Fruit fly (Drosophila melanogaster) whole organism, embryonic: ENCODE measurements around the gene Irk1.

Experiments used
- Atf6 ChIP-seq: fragments of 200-800 bp; sonication (Bioruptor generic); IDR thresholded peaks from 2 replicates; pipeline ENCODE4 v1.3.6; 2022; ENCODE audit warnings: missing biosample characterization, missing genetic modification characterization
- Awh ChIP-seq: fragments of 200-800 bp; sonication (Bioruptor generic); IDR thresholded peaks from 2 replicates; pipeline ENCODE4, ENCODE4 v1.3.6; 2022; ENCODE audit warnings: missing biosample characterization, missing genetic modification characterization
- BtbVII ChIP-seq: fragments of 200-800 bp; sonication (Bioruptor generic); optimal IDR thresholded peaks from 3 replicates; lab custom pipeline; 2017; ENCODE audit warnings: missing biosample characterization, mild to moderate bottlenecking, missing genetic modification characterization
- CG10431 ChIP-seq: fragments of 200-800 bp; sonication (Bioruptor generic); optimal IDR thresholded peaks from 3 replicates; lab custom pipeline; 2018; ENCODE audit warnings: missing biosample characterization, mild to moderate bottlenecking, missing genetic modification characterization
- CG11093 ChIP-seq: fragments of 200-800 bp; sonication (Bioruptor generic); IDR thresholded peaks from 3 replicates; pipeline ENCODE4 v1.3.6; 2022; ENCODE audit warnings: missing biosample characterization, missing genetic modification characterization
- CG11247 ChIP-seq: fragments of 200-800 bp; sonication (Bioruptor generic); IDR thresholded peaks from 2 replicates; pipeline ENCODE4 v1.3.6; 2022; ENCODE audit warnings: missing biosample characterization, missing genetic modification characterization
- CG11695 ChIP-seq: fragments of 200-800 bp; sonication (Bioruptor generic); IDR thresholded peaks from 3 replicates; pipeline ENCODE4 v1.3.6; 2022; ENCODE audit warnings: missing biosample characterization, missing genetic modification characterization
- CG13123 ChIP-seq: fragments of 200-800 bp; sonication (Bioruptor generic); optimal IDR thresholded peaks from 2 replicates; lab custom pipeline; 2016; ENCODE audit warnings: missing biosample characterization, missing genetic modification characterization
- CG15011 ChIP-seq: fragments of 200-800 bp; sonication (Bioruptor generic); optimal IDR thresholded peaks from 3 replicates; lab custom pipeline; 2018; ENCODE audit warnings: missing biosample characterization, mild to moderate bottlenecking, missing genetic modification characterization
- CG15601 ChIP-seq: fragments of 200-800 bp; sonication (Bioruptor generic); optimal IDR thresholded peaks from 3 replicates; lab custom pipeline; 2019; ENCODE audit warnings: missing biosample characterization, mild to moderate bottlenecking, missing genetic modification characterization, moderate library complexity
- CG17912 ChIP-seq: fragments of 200-800 bp; sonication (Bioruptor generic); optimal IDR thresholded peaks from 2 replicates; lab custom pipeline; 2018; ENCODE audit warnings: missing biosample characterization, mild to moderate bottlenecking, missing genetic modification characterization
- CG30431 ChIP-seq: fragments of 200-800 bp; sonication (Bioruptor generic); optimal IDR thresholded peaks from 2 replicates; lab custom pipeline; 2017; ENCODE audit warnings: missing biosample characterization, missing genetic modification characterization
- CG31388 ChIP-seq: fragments of 200-800 bp; sonication (Bioruptor generic); optimal IDR thresholded peaks from 2 replicates; lab custom pipeline; 2016; ENCODE audit warnings: missing biosample characterization, missing genetic modification characterization
- CG32532 ChIP-seq: fragments of 200-800 bp; sonication (Bioruptor generic); IDR thresholded peaks from 2 replicates; pipeline ENCODE4 v1.3.6; 2022; ENCODE audit warnings: missing biosample characterization, missing genetic modification characterization
- CG4282 ChIP-seq: fragments of 200-800 bp; sonication (Bioruptor generic); optimal IDR thresholded peaks from 2 replicates; lab custom pipeline; 2016; ENCODE audit warnings: missing biosample characterization, missing genetic modification characterization
- CG4328 ChIP-seq: fragments of 200-800 bp; sonication (Bioruptor generic); optimal IDR thresholded peaks from 3 replicates; lab custom pipeline; 2017; ENCODE audit warnings: missing biosample characterization, missing genetic modification reagents, missing genetic modification characterization
- CG5953 ChIP-seq: fragments of 200-800 bp; sonication (Bioruptor generic); IDR thresholded peaks from 2 replicates; pipeline ENCODE4 v1.3.6; 2022; ENCODE audit warnings: missing biosample characterization, missing genetic modification characterization
- CG7372 ChIP-seq: fragments of 200-800 bp; sonication (Bioruptor generic); IDR thresholded peaks from 2 replicates; pipeline ENCODE4 v1.3.6; 2022; ENCODE audit warnings: missing biosample characterization, missing genetic modification characterization
- CG7963 ChIP-seq: fragments of 200-800 bp; sonication (Bioruptor generic); IDR thresholded peaks from 3 replicates; pipeline ENCODE4 v1.3.6; 2022; ENCODE audit warnings: missing biosample characterization, missing genetic modification characterization; ENCODE audit not compliant: partially characterized antibody
- CG7987 ChIP-seq: fragments of 200-800 bp; sonication (Bioruptor generic); optimal IDR thresholded peaks from 2 replicates; lab custom pipeline; 2018; ENCODE audit warnings: missing biosample characterization, mild to moderate bottlenecking, missing genetic modification characterization, moderate library complexity
- CG8765 ChIP-seq: fragments of 200-800 bp; sonication (Bioruptor generic); IDR thresholded peaks from 2 replicates; pipeline ENCODE4 v1.3.6; 2022; ENCODE audit warnings: missing biosample characterization, missing genetic modification characterization
- CG9215 ChIP-seq: fragments of 200-800 bp; sonication (Bioruptor generic); IDR thresholded peaks from 2 replicates; pipeline ENCODE4 v1.3.6; 2022; ENCODE audit warnings: missing biosample characterization, missing genetic modification characterization
- E2f2 ChIP-seq: fragments of 200-800 bp; sonication (Bioruptor generic); IDR thresholded peaks from 2 replicates; pipeline ENCODE4 v1.3.6; 2022; ENCODE audit warnings: missing biosample characterization, missing genetic modification characterization
- H15 ChIP-seq: fragments of 200-800 bp; sonication (Bioruptor generic); IDR thresholded peaks from 3 replicates; pipeline ENCODE4 v1.3.6; 2022; ENCODE audit warnings: missing biosample characterization, missing genetic modification characterization
- Myb ChIP-seq: fragments of 200-800 bp; sonication (Bioruptor generic); optimal IDR thresholded peaks from 2 replicates; lab custom pipeline; 2016; ENCODE audit warnings: missing biosample characterization, missing genetic modification characterization
- NFAT ChIP-seq: fragments of 200-800 bp; sonication (Bioruptor generic); IDR thresholded peaks from 2 replicates; pipeline ENCODE4 v1.3.6; 2022; ENCODE audit warnings: missing biosample characterization, missing genetic modification characterization
- Oaz ChIP-seq: fragments of 200-800 bp; sonication (Bioruptor generic); IDR thresholded peaks from 2 replicates; pipeline ENCODE4 v1.3.6; 2022; ENCODE audit warnings: missing biosample characterization, missing genetic modification characterization
- Tbp ChIP-seq: fragments of >200 bp; optimal IDR thresholded peaks from 2 replicates; lab custom pipeline; 2018; ENCODE audit warnings: missing biosample characterization, missing genetic modification characterization
- ap ChIP-seq: fragments of 200-800 bp; sonication (Bioruptor generic); IDR thresholded peaks from 2 replicates; pipeline ENCODE4 v1.3.6; 2022; ENCODE audit warnings: missing biosample characterization, missing genetic modification characterization
- bab2 ChIP-seq: fragments of 200-800 bp; sonication (Bioruptor generic); optimal IDR thresholded peaks from 2 replicates; lab custom pipeline; 2016; ENCODE audit warnings: missing biosample characterization, missing genetic modification characterization
- croc ChIP-seq: fragments of 200-800 bp; sonication (Bioruptor generic); conservative IDR thresholded peaks from 3 replicates; pipeline ENCODE4 v1.3.6; 2022; ENCODE audit warnings: missing biosample characterization, missing genetic modification characterization
- disco-r ChIP-seq: fragments of 200-800 bp; sonication (Bioruptor generic); optimal IDR thresholded peaks from 2 replicates; lab custom pipeline; 2016; ENCODE audit warnings: missing biosample characterization, missing genetic modification characterization
- dm ChIP-seq: fragments of 200-800 bp; sonication (Bioruptor generic); optimal IDR thresholded peaks from 3 replicates; lab custom pipeline; 2016; ENCODE audit warnings: missing biosample characterization, missing genetic modification characterization
- ewg ChIP-seq: fragments of 200-800 bp; sonication (Bioruptor generic); optimal IDR thresholded peaks from 3 replicates; lab custom pipeline; 2017; ENCODE audit warnings: mild to moderate bottlenecking, missing biosample characterization, missing genetic modification reagents, missing genetic modification characterization
- gcm2 ChIP-seq: fragments of 200-800 bp; sonication (Bioruptor generic); optimal IDR thresholded peaks from 2 replicates; lab custom pipeline; 2016; ENCODE audit warnings: missing biosample characterization, missing genetic modification characterization
- gsb ChIP-seq: fragments of 200-800 bp; sonication (Bioruptor generic); IDR thresholded peaks from 2 replicates; pipeline ENCODE4 v1.3.6; 2022; ENCODE audit warnings: missing biosample characterization, missing genetic modification characterization
- ham ChIP-seq: fragments of 200-800 bp; sonication (Bioruptor generic); IDR thresholded peaks from 2 replicates; pipeline ENCODE4 v1.3.6; 2022; ENCODE audit warnings: missing biosample characterization, missing genetic modification characterization
- ind ChIP-seq: fragments of 200-800 bp; sonication (Bioruptor generic); optimal IDR thresholded peaks from 3 replicates; lab custom pipeline; 2016; ENCODE audit warnings: missing biosample characterization, missing genetic modification characterization
- luna ChIP-seq: fragments of 200-800 bp; sonication (Bioruptor generic); optimal IDR thresholded peaks from 2 replicates; lab custom pipeline; 2016; ENCODE audit warnings: missing biosample characterization, missing genetic modification characterization
- mirr ChIP-seq: fragments of 200-800 bp; sonication (Bioruptor generic); optimal IDR thresholded peaks from 3 replicates; lab custom pipeline; 2018; ENCODE audit warnings: missing biosample characterization, mild to moderate bottlenecking, missing genetic modification characterization
- peb ChIP-seq: fragments of 200-800 bp; sonication (Bioruptor generic); IDR thresholded peaks from 2 replicates; pipeline ENCODE4 v1.3.6; 2022; ENCODE audit warnings: missing biosample characterization, missing genetic modification characterization
- phol ChIP-seq: fragments of 200-800 bp; sonication (Bioruptor generic); optimal IDR thresholded peaks from 3 replicates; lab custom pipeline; 2018; ENCODE audit warnings: missing biosample characterization, mild to moderate bottlenecking, missing genetic modification characterization, moderate library complexity
- pum ChIP-seq: fragments of 200-800 bp; sonication (Bioruptor generic); optimal IDR thresholded peaks from 2 replicates; lab custom pipeline; 2016; ENCODE audit warnings: missing biosample characterization, missing genetic modification characterization
- row ChIP-seq: fragments of 200-800 bp; sonication (Bioruptor generic); IDR thresholded peaks from 3 replicates; pipeline ENCODE4 v1.3.6; 2022; ENCODE audit warnings: missing biosample characterization, missing genetic modification characterization
- shn ChIP-seq: fragments of 200-800 bp; sonication (Bioruptor generic); optimal IDR thresholded peaks from 3 replicates; lab custom pipeline; 2016; ENCODE audit warnings: missing biosample characterization, missing genetic modification characterization
- sima ChIP-seq: fragments of 200-800 bp; sonication (Bioruptor generic); optimal IDR thresholded peaks from 2 replicates; lab custom pipeline; 2016; ENCODE audit warnings: missing biosample characterization, missing genetic modification characterization
- sisA ChIP-seq: fragments of 200-800 bp; sonication (Bioruptor generic); IDR thresholded peaks from 2 replicates; pipeline ENCODE4 v1.3.6; 2022; ENCODE audit warnings: missing biosample characterization, missing genetic modification characterization
- sqz ChIP-seq: fragments of 200-800 bp; sonication (Bioruptor generic); optimal IDR thresholded peaks from 3 replicates; lab custom pipeline; 2018; ENCODE audit warnings: missing biosample characterization, mild to moderate bottlenecking, missing genetic modification characterization
- twi ChIP-seq: fragments of 200-800 bp; optimal IDR thresholded peaks from 2 replicates; lab custom pipeline; 2019; ENCODE audit warnings: missing biosample characterization, mild to moderate bottlenecking, missing genetic modification characterization, moderate library complexity
- tx ChIP-seq: fragments of 200-800 bp; sonication (Bioruptor generic); optimal IDR thresholded peaks from 2 replicates; lab custom pipeline; 2016; ENCODE audit warnings: missing biosample characterization, missing genetic modification characterization
- vnd ChIP-seq: fragments of 200-800 bp; sonication (Bioruptor generic); IDR thresholded peaks from 3 replicates; pipeline ENCODE4 v1.3.6; 2022; ENCODE audit warnings: missing biosample characterization, missing genetic modification characterization; ENCODE audit not compliant: partially characterized antibody
- zen2 ChIP-seq: fragments of 200-800 bp; sonication (Bioruptor generic); IDR thresholded peaks from 3 replicates; pipeline ENCODE4 v1.3.6; 2022; ENCODE audit warnings: missing biosample characterization, missing genetic modification characterization; ENCODE audit not compliant: partially characterized antibody
- zfh2 ChIP-seq: fragments of 200-800 bp; sonication (Bioruptor generic); optimal IDR thresholded peaks from 2 replicates; lab custom pipeline; 2016; ENCODE audit warnings: missing biosample characterization, missing genetic modification characterization

The Irk1 gene

DNA sequence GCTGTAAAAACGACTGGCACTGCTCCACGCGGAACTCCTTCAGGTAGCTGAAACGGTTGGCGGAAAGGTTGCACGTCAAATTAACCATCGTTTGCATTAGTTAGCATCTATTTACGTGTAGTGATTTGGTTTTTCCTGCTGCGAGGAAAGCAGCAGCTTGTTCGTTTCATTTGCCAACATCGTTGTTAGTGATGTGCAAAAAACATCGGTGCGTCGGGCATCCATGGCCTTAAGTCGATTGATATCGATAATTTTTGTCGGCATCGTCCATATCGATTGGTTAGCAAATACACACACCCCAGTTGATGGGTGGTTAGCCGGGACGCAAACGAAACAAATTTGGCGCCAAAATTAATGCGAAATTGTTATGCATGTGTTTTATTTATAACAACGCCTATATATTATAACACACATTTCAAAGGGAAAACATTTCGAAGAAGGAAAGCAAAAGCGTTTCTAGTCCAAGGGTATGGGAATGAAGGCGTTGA is 10.4 kb upstream of the Irk1 start, which contains the start of gene unk (continued):
- TF ChIP-seq Myb (GFP tag; lab: Kevin White, UChicago) (peak; percentile 62), sisA (GFP tag; lab: Robert Waterston, UW) (no peak), twi (tag; lab: Kevin White, UChicago) (no peak), ind (GFP tag; lab: Kevin White, UChicago) (no peak), peb (no peak), CG11093 (GFP tag; lab: Robert Waterston, UW) (no peak), shn (GFP tag; lab: Kevin White, UChicago) (peak; percentile 36), dm (GFP tag; lab: Kevin White, UChicago) (peak; percentile 57), mirr (GFP tag; lab: Kevin White, UChicago) (no peak), CG15601 (tag; lab: Kevin White, UChicago) (peak; percentile 25), BtbVII (GFP tag; lab: Kevin White, UChicago) (no peak), sqz (GFP tag; lab: Kevin White, UChicago) (no peak), croc (GFP tag; lab: Robert Waterston, UW) (no peak), ewg (peak; percentile 2), CG30431 (GFP tag; lab: Kevin White, UChicago) (no peak), CG32532 (GFP tag; lab: Robert Waterston, UW) (peak; percentile 50; the same call in 1 of the 2 replicates), CG5953 (no peak), zen2 (GFP tag; lab: Robert Waterston, UW) (peak; percentile 97), Awh (GFP tag; lab: Robert Waterston, UW) (no peak), Oaz (GFP tag; lab: Robert Waterston, UW) (no peak), E2f2 (GFP tag; lab: Robert Waterston, UW) (peak; percentile 95), NFAT (peak; percentile 68), H15 (GFP tag; lab: Robert Waterston, UW) (no peak), gcm2 (GFP tag; lab: Kevin White, UChicago) (no peak), ham (GFP tag; lab: Robert Waterston, UW) (no peak), CG8765 (GFP tag; lab: Robert Waterston, UW) (no peak), CG15011 (GFP tag; lab: Kevin White, UChicago) (no peak), CG7372 (GFP tag; lab: Robert Waterston, UW) (no peak), Atf6 (GFP tag; lab: Robert Waterston, UW) (no peak), CG7963 (GFP tag; lab: Robert Waterston, UW) (peak; percentile 97), CG11695 (GFP tag; lab: Robert Waterston, UW) (no peak), CG10431 (no peak), CG7987 (GFP tag; lab: Kevin White, UChicago) (no peak), phol (tag; lab: Kevin White, UChicago) (peak; percentile 98), CG17912 (no peak), tx (GFP tag; lab: Kevin White, UChicago) (no peak), CG11247 (GFP tag; lab: Robert Waterston, UW) (no peak), Tbp (GFP tag; lab: Kevin White, UChicago) (no peak), CG31388 (no peak), vnd (GFP tag; lab: Robert Waterston, UW) (peak; percentile 96), CG4328 (GFP tag; lab: Kevin White, UChicago) (no peak), bab2 (GFP tag; lab: Kevin White, UChicago) (no peak), CG9215 (GFP tag; lab: Robert Waterston, UW) (no peak), ap (GFP tag; lab: Robert Waterston, UW) (no peak), pum (no peak), row (GFP tag; lab: Robert Waterston, UW) (peak; percentile 57; the same call in 2 of the 3 replicates), zfh2 (GFP tag; lab: Kevin White, UChicago) (peak; percentile 21), luna (GFP tag; lab: Kevin White, UChicago) (peak; percentile 50), gsb (GFP tag; lab: Robert Waterston, UW) (0 out of 2 replicates have a peak, but pooled peaks have one; percentile 17), CG13123 (GFP tag; lab: Kevin White, UChicago) (no peak), CG4282 (GFP tag; lab: Kevin White, UChicago) (no peak), disco-r (no peak), sima (no peak)
